Worm (Caenorhabditis elegans) whole organism, late embryonic: ENCODE results near the gene F33H1.4.

Source experiments
- ceh-19 ChIP-seq: fragments of 200-800 bp; sonication (Bioruptor generic); optimal IDR thresholded peaks from 2 replicates; lab custom pipeline; 2018; ENCODE audit warnings: mild to moderate bottlenecking, missing genetic modification characterization, missing compliant biosample characterization
- ceh-48 ChIP-seq: sonication (generic microtip); optimal IDR thresholded peaks from 2 replicates; lab custom pipeline; 2016; ENCODE audit warnings: missing genetic modification characterization, inconsistent platforms, missing compliant biosample characterization
- nfya-1 ChIP-seq: sonication (generic microtip); optimal IDR thresholded peaks from 2 replicates; lab custom pipeline; 2017; ENCODE audit warnings: missing genetic modification characterization, mild to moderate bottlenecking, missing compliant biosample characterization, antibody characterized with exemption, moderate library complexity
- nhr-11 ChIP-seq: fragments of 150-350 bp; optimal IDR thresholded peaks from 2 replicates; lab custom pipeline; 2014; ENCODE audit warnings: missing biosample characterization, missing genetic modification characterization
- pax-1 ChIP-seq: fragments of 150-350 bp; optimal IDR thresholded peaks from 2 replicates; lab custom pipeline; 2014; ENCODE audit warnings: missing biosample characterization, missing genetic modification characterization
- pha-4 ChIP-seq: fragments of 150-350 bp; optimal IDR thresholded peaks from 2 replicates; lab custom pipeline; 2018; ENCODE audit warnings: missing biosample characterization, missing genetic modification reagents, missing genetic modification characterization
- pqm-1 ChIP-seq: sonication (generic microtip); optimal IDR thresholded peaks from 2 replicates; lab custom pipeline; 2016; ENCODE audit warnings: missing genetic modification characterization, missing compliant biosample characterization
- sox-2 ChIP-seq: fragments of 200-800 bp; sonication (Bioruptor generic); IDR thresholded peaks from 2 replicates; pipeline ENCODE4 v1.3.6; 2022; ENCODE audit warnings: missing genetic modification reagents, missing genetic modification characterization, missing compliant biosample characterization
- syd-9 ChIP-seq: sonication (generic microtip); optimal IDR thresholded peaks from 2 replicates; lab custom pipeline; 2016; ENCODE audit warnings: mild to moderate bottlenecking, missing genetic modification characterization, moderate library complexity, missing compliant biosample characterization
- tbx-2 ChIP-seq: sonication (generic microtip); optimal IDR thresholded peaks from 2 replicates; lab custom pipeline; 2016; ENCODE audit warnings: missing genetic modification characterization, missing compliant biosample characterization
- ttx-3 ChIP-seq: sonication (generic microtip); optimal IDR thresholded peaks from 2 replicates; lab custom pipeline; 2016; ENCODE audit warnings: missing genetic modification reagents, missing genetic modification characterization, missing compliant biosample characterization
- zip-5 ChIP-seq: sonication (generic microtip); optimal IDR thresholded peaks from 2 replicates; lab custom pipeline; 2016; ENCODE audit warnings: missing genetic modification characterization, missing compliant biosample characterization

- no peak for TF ChIP-seq tbx-2 (tag; lab: Kevin White, UChicago)
- no peak for TF ChIP-seq pha-4 (tag; lab: Kevin White, UChicago)
- no peak for TF ChIP-seq ceh-48 (tag; lab: Kevin White, UChicago)
- TF ChIP-seq pqm-1 (tag; lab: Kevin White, UChicago), result no peak
- TF ChIP-seq ttx-3 (tag; lab: Kevin White, UChicago), result no peak
- TF ChIP-seq pax-1 (tag; lab: Kevin White, UChicago), result no peak
- no peak for TF ChIP-seq nhr-11
- TF ChIP-seq zip-5, result no peak
- no peak for TF ChIP-seq nfya-1
- no peak for TF ChIP-seq ceh-19 (GFP tag; lab: Kevin White, UChicago)
- TF ChIP-seq syd-9 (tag; lab: Kevin White, UChicago), result no peak
- TF ChIP-seq sox-2 (GFP tag; lab: Robert Waterston, UW), result no peak
These were observed 26.9 kb upstream of the F33H1.4 start for ce11 chrII:10147502-10147901.
